Fruit fly (Drosophila melanogaster) whole organism: ENCODE data around the gene Cmpk.

Source experiments
- CG8478 ChIP-seq: fragments of >200 bp; optimal IDR thresholded peaks from 2 replicates; lab custom pipeline; 2018; ENCODE audit warnings: inconsistent platforms
- pan ChIP-seq: fragments of >200 bp; optimal IDR thresholded peaks from 2 replicates; lab custom pipeline; 2017
- usp ChIP-seq: fragments of >200 bp; optimal IDR thresholded peaks from 2 replicates; lab custom pipeline; 2017; ENCODE audit warnings: missing biosample characterization, missing genetic modification characterization, mixed read lengths

DNA sequence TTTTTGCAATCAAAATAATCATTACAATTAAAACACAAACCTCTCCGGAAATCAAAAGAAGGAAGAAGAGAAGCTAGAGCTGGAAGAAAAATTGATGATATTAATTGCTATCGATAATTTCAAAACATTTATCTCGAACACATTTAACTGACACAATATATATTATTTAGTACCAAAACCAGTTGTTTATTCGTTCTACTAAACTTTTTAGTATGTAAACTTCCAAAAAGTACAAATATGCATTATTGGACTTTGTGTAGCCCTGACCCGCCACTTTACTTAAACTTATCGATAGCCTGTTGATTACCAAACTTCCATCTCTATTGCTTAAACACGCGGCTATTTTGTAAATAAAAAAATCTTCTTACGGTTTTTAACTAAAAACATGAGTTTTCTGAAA lies 4.0 kb upstream of the Cmpk start, which contains the start of the genes RpL34a and Trmt61:
- TF ChIP-seq pan (lab: Kevin White, UChicago) (no peak), usp (GFP tag; lab: Kevin White, UChicago) (no peak), CG8478 (lab: Kevin White, UChicago) (no peak)
